Worm (Caenorhabditis elegans) whole organism, L4/young adult: ENCODE data around the gene msp-152.

Experiments
- W03F9.2 ChIP-seq: fragments of 150-350 bp; optimal IDR thresholded peaks from 2 replicates; lab custom pipeline; 2014; ENCODE audit warnings: missing biosample characterization, missing genetic modification characterization
- dao-5 ChIP-seq: sonication (generic microtip); optimal IDR thresholded peaks from 2 replicates; lab custom pipeline; 2016; ENCODE audit warnings: missing genotype, missing genetic modification characterization, moderate library complexity, missing compliant biosample characterization
- him-1 ChIP-seq: sonication (generic microtip); optimal IDR thresholded peaks from 2 replicates; lab custom pipeline; 2016; ENCODE audit warnings: missing genotype, missing genetic modification reagents, missing genetic modification characterization, missing compliant biosample characterization

DNA sequence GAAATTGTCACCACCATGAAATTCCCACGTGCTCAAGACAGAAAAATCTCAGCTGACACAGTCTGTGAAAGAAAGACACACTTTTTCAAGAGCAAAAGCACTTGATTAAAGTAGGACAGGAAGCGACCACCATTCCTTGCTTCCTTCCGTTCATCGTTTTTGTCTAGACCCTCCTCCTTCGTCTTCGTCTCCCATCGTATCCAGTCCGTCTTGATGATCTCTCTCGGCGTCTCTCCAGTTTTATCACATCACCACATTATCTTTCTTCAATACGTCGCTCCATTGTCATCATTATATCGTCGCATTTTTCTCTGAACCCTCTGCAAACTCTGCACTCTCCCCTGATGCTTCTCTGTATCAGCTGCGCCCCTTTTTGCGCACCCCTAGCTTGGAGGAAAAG is 24.7 kb upstream of the msp-152 start:
- TF ChIP-seq dao-5 (tag; lab: Kevin White, UChicago) (no peak), W03F9.2 (tag; lab: Kevin White, UChicago) (no peak), him-1 (tag; lab: Kevin White, UChicago) (no peak)
